Fruit fly (Drosophila melanogaster) whole organism, embryonic: ENCODE results near the gene CG10660.

Experiments
- Awh ChIP-seq: fragments of 200-800 bp; sonication (Bioruptor generic); IDR thresholded peaks from 2 replicates; pipeline ENCODE4, ENCODE4 v1.3.6; 2022; ENCODE audit warnings: missing biosample characterization, missing genetic modification characterization
- C15 ChIP-seq: fragments of 200-800 bp; sonication (Bioruptor generic); IDR thresholded peaks from 3 replicates; pipeline ENCODE4 v1.3.6; 2022; ENCODE audit warnings: missing biosample characterization, missing genetic modification characterization
- CG13894 ChIP-seq: fragments of 200-800 bp; sonication (Bioruptor generic); optimal IDR thresholded peaks from 3 replicates; lab custom pipeline; 2018; ENCODE audit warnings: missing biosample characterization, mild to moderate bottlenecking, missing genetic modification characterization, moderate library complexity
- CG16779 ChIP-seq: fragments of 200-800 bp; sonication (Bioruptor generic); IDR thresholded peaks from 2 replicates; pipeline ENCODE4 v1.3.6; 2022; ENCODE audit warnings: missing biosample characterization, missing genetic modification characterization
- CG18011 ChIP-seq: fragments of 200-800 bp; sonication (Bioruptor generic); optimal IDR thresholded peaks from 2 replicates; lab custom pipeline; 2017; ENCODE audit warnings: missing biosample characterization, missing genetic modification characterization, mild to moderate bottlenecking, moderate library complexity, missing genotype
- CG18599 ChIP-seq: fragments of 200-800 bp; sonication (Bioruptor generic); optimal IDR thresholded peaks from 3 replicates; lab custom pipeline; 2017; ENCODE audit warnings: missing biosample characterization, missing genetic modification characterization, mild to moderate bottlenecking, moderate library complexity, missing genetic modification reagents
- CG2889 ChIP-seq: fragments of 200-800 bp; sonication (Bioruptor generic); IDR thresholded peaks from 3 replicates; pipeline ENCODE4 v1.3.6; 2022; ENCODE audit warnings: missing biosample characterization, missing genetic modification characterization
- CG4424 ChIP-seq: fragments of 200-800 bp; sonication (Bioruptor generic); optimal IDR thresholded peaks from 3 replicates; lab custom pipeline; 2016; ENCODE audit warnings: missing biosample characterization, missing genetic modification characterization
- CG4707 ChIP-seq: fragments of 200-800 bp; sonication (Bioruptor generic); optimal IDR thresholded peaks from 2 replicates; lab custom pipeline; 2018; ENCODE audit warnings: missing biosample characterization, mild to moderate bottlenecking, missing genetic modification characterization, moderate library complexity
- CG4820 ChIP-seq: fragments of 200-800 bp; sonication (Bioruptor generic); optimal IDR thresholded peaks from 3 replicates; lab custom pipeline; 2016; ENCODE audit warnings: missing biosample characterization, missing genetic modification characterization
- CG7928 ChIP-seq: fragments of 200-800 bp; sonication (Bioruptor generic); optimal IDR thresholded peaks from 2 replicates; lab custom pipeline; 2017; ENCODE audit warnings: missing biosample characterization, mild to moderate bottlenecking, missing genetic modification characterization
- CG9215 ChIP-seq: fragments of 200-800 bp; sonication (Bioruptor generic); IDR thresholded peaks from 2 replicates; pipeline ENCODE4 v1.3.6; 2022; ENCODE audit warnings: missing biosample characterization, missing genetic modification characterization
- CkIIα-i1 ChIP-seq: fragments of 200-800 bp; sonication (Bioruptor generic); IDR thresholded peaks from 2 replicates; pipeline ENCODE4 v1.3.6; 2022; ENCODE audit warnings: missing biosample characterization, missing genetic modification characterization
- Doc2 ChIP-seq: fragments of 200-800 bp; sonication (Bioruptor generic); IDR thresholded peaks from 2 replicates; pipeline ENCODE4 v1.3.6; 2022; ENCODE audit warnings: missing biosample characterization, missing genetic modification characterization
- Doc3 ChIP-seq: fragments of 200-800 bp; sonication (Bioruptor generic); IDR thresholded peaks from 3 replicates; pipeline ENCODE4 v1.3.6; 2022; ENCODE audit warnings: missing biosample characterization, missing genetic modification characterization; ENCODE audit not compliant: partially characterized antibody
- Ets97D ChIP-seq: fragments of 200-800 bp; sonication (Bioruptor generic); optimal IDR thresholded peaks from 3 replicates; lab custom pipeline; 2016; ENCODE audit warnings: missing biosample characterization, missing genetic modification characterization
- HLH4C ChIP-seq: fragments of 200-800 bp; sonication (Bioruptor generic); IDR thresholded peaks from 3 replicates; pipeline ENCODE4 v1.3.6; 2022; ENCODE audit warnings: missing biosample characterization, missing genetic modification characterization; ENCODE audit not compliant: partially characterized antibody
- HLHmδ ChIP-seq: fragments of 200-800 bp; sonication (Bioruptor generic); optimal IDR thresholded peaks from 2 replicates; lab custom pipeline; 2018; ENCODE audit warnings: missing biosample characterization, mild to moderate bottlenecking, missing genetic modification characterization, moderate library complexity
- MBD-R2 ChIP-seq: fragments of 200-800 bp; sonication (Bioruptor generic); IDR thresholded peaks from 2 replicates; pipeline ENCODE4 v1.3.6; 2022; ENCODE audit warnings: missing biosample characterization, missing genetic modification characterization
- Ptx1 ChIP-seq: fragments of 200-800 bp; sonication (Bioruptor generic); IDR thresholded peaks from 2 replicates; pipeline ENCODE4 v1.3.6; 2022; ENCODE audit warnings: missing biosample characterization, missing genetic modification characterization
- Sin3A ChIP-seq: fragments of >200 bp; optimal IDR thresholded peaks from 2 replicates; lab custom pipeline; 2018
- Ssrp ChIP-seq: fragments of 200-800 bp; sonication (Bioruptor generic); optimal IDR thresholded peaks from 2 replicates; lab custom pipeline; 2018; ENCODE audit warnings: missing biosample characterization, mild to moderate bottlenecking, missing genetic modification characterization, moderate library complexity
- Stat92E ChIP-seq, 3 experiments: fragments of >200 bp in 2 of 3; fragments of 200-800 bp in 1 of 3; sonication (Bioruptor generic) in 1 of 3; optimal IDR thresholded peaks; 2 replicates each; lab custom pipeline; 2017 to 2019; ENCODE audit warnings: missing biosample characterization in 3 of 3, missing genetic modification characterization in 3 of 3, mild to moderate bottlenecking in 1 of 3, moderate library complexity in 1 of 3
- ase ChIP-seq: fragments of 200-800 bp; sonication (Bioruptor generic); IDR thresholded peaks from 3 replicates; pipeline ENCODE4 v1.3.6; 2022; ENCODE audit warnings: missing biosample characterization, missing genetic modification characterization
- cato ChIP-seq: fragments of 200-800 bp; sonication (Bioruptor generic); optimal IDR thresholded peaks from 2 replicates; lab custom pipeline; 2016; ENCODE audit warnings: missing biosample characterization, missing genetic modification characterization, borderline replicate concordance
- ci ChIP-seq: fragments of 200-800 bp; sonication (Bioruptor generic); IDR thresholded peaks from 3 replicates; pipeline ENCODE4 v1.3.6; 2022; ENCODE audit warnings: missing biosample characterization, missing genetic modification characterization
- corto ChIP-seq: fragments of 200-800 bp; sonication (Bioruptor generic); optimal IDR thresholded peaks from 2 replicates; lab custom pipeline; 2016; ENCODE audit warnings: missing biosample characterization, mild to moderate bottlenecking, missing genetic modification characterization, moderate library complexity
- da ChIP-seq: fragments of 200-800 bp; sonication (Bioruptor generic); optimal IDR thresholded peaks from 2 replicates; lab custom pipeline; 2016; ENCODE audit warnings: missing biosample characterization, missing genetic modification characterization
- dpn ChIP-seq, 2 experiments: fragments of 200-800 bp; sonication (Bioruptor generic); optimal IDR thresholded peaks; 3 replicates each; lab custom pipeline; 2016; ENCODE audit warnings: missing biosample characterization in 2 of 2, missing genetic modification characterization in 2 of 2
- eyg ChIP-seq: fragments of 200-800 bp; sonication (Bioruptor generic); optimal IDR thresholded peaks from 3 replicates; lab custom pipeline; 2016; ENCODE audit warnings: missing biosample characterization, missing genetic modification characterization
- ftz-f1 ChIP-seq: fragments of 200-800 bp; sonication (Bioruptor generic); optimal IDR thresholded peaks from 2 replicates; lab custom pipeline; 2016; ENCODE audit warnings: missing biosample characterization, missing genetic modification characterization
- gcm ChIP-seq: fragments of 200-800 bp; sonication (Bioruptor generic); optimal IDR thresholded peaks from 2 replicates; lab custom pipeline; 2019; ENCODE audit warnings: missing biosample characterization, mild to moderate bottlenecking, missing genetic modification characterization, moderate library complexity
- gfzf ChIP-seq: fragments of 200-800 bp; sonication (Bioruptor generic); optimal IDR thresholded peaks from 2 replicates; lab custom pipeline; 2016; ENCODE audit warnings: missing biosample characterization, mild to moderate bottlenecking, missing genetic modification characterization, moderate library complexity
- her ChIP-seq: fragments of 200-800 bp; sonication (Bioruptor generic); optimal IDR thresholded peaks from 2 replicates; lab custom pipeline; 2016; ENCODE audit warnings: missing biosample characterization, missing genetic modification characterization
- hkb ChIP-seq, 2 experiments: fragments of 200-800 bp in 1 of 2; fragments of >200 bp in 1 of 2; sonication (Bioruptor generic) in 1 of 2; IDR thresholded peaks in 1 of 2; optimal IDR thresholded peaks in 1 of 2; 2 replicates each; pipeline versions ENCODE4 v1.3.6 to Lab custom; 2017 to 2022; ENCODE audit warnings: missing biosample characterization in 1 of 2, missing genetic modification characterization in 1 of 2
- kay ChIP-seq: fragments of 200-800 bp; sonication (Bioruptor generic); optimal IDR thresholded peaks from 2 replicates; lab custom pipeline; 2016; ENCODE audit warnings: missing biosample characterization, missing genetic modification characterization
- ken ChIP-seq: fragments of 200-800 bp; sonication (Bioruptor generic); IDR thresholded peaks from 3 replicates; pipeline ENCODE4 v1.3.6; 2022; ENCODE audit warnings: missing biosample characterization, missing genetic modification characterization
- mam ChIP-seq: fragments of 200-800 bp; sonication (Bioruptor generic); optimal IDR thresholded peaks from 3 replicates; lab custom pipeline; 2016; ENCODE audit warnings: missing biosample characterization, missing genetic modification characterization
- mld ChIP-seq: fragments of 200-800 bp; sonication (Bioruptor generic); IDR thresholded peaks from 3 replicates; pipeline ENCODE4 v1.3.6; 2022; ENCODE audit warnings: missing biosample characterization, missing genetic modification characterization; ENCODE audit not compliant: partially characterized antibody
- pan ChIP-seq, 4 experiments: fragments of >200 bp in 3 of 4; fragments of 200-800 bp in 1 of 4; sonication (Bioruptor generic) in 1 of 4; optimal IDR thresholded peaks in 3 of 4; IDR thresholded peaks in 1 of 4; 2 replicates each; pipeline versions ENCODE4 v1.3.6 to Lab custom; 2017 to 2022; ENCODE audit warnings: missing biosample characterization in 2 of 4, missing genetic modification characterization in 2 of 4, mixed read lengths in 1 of 4
- pum ChIP-seq: fragments of 200-800 bp; sonication (Bioruptor generic); optimal IDR thresholded peaks from 2 replicates; lab custom pipeline; 2016; ENCODE audit warnings: missing biosample characterization, missing genetic modification characterization
- ranshi ChIP-seq: fragments of 200-800 bp; sonication (Bioruptor generic); IDR thresholded peaks from 2 replicates; pipeline ENCODE4 v1.3.6; 2022; ENCODE audit warnings: missing biosample characterization, missing genetic modification characterization
- rib ChIP-seq: fragments of 200-800 bp; sonication (Bioruptor generic); IDR thresholded peaks from 2 replicates; pipeline ENCODE4 v1.3.6; 2022; ENCODE audit warnings: missing biosample characterization, missing genetic modification characterization
- ssp ChIP-seq: fragments of 200-800 bp; sonication (Bioruptor generic); IDR thresholded peaks from 2 replicates; pipeline ENCODE4 v1.3.6; 2022; ENCODE audit warnings: missing biosample characterization, missing genetic modification characterization
- tin ChIP-seq: fragments of 200-800 bp; sonication (Bioruptor generic); optimal IDR thresholded peaks from 3 replicates; lab custom pipeline; 2016; ENCODE audit warnings: missing biosample characterization, missing genetic modification characterization
- trh ChIP-seq: fragments of 200-800 bp; sonication (Bioruptor generic); optimal IDR thresholded peaks from 2 replicates; lab custom pipeline; 2016; ENCODE audit warnings: missing biosample characterization, missing genetic modification characterization
- vnd ChIP-seq: fragments of 200-800 bp; sonication (Bioruptor generic); IDR thresholded peaks from 3 replicates; pipeline ENCODE4 v1.3.6; 2022; ENCODE audit warnings: missing biosample characterization, missing genetic modification characterization; ENCODE audit not compliant: partially characterized antibody
- wor ChIP-seq: fragments of 200-800 bp; sonication (Bioruptor generic); IDR thresholded peaks from 2 replicates; pipeline ENCODE4 v1.3.6; 2022; ENCODE audit warnings: missing biosample characterization, missing genetic modification characterization
- zfh1 ChIP-seq: fragments of 200-800 bp; sonication (Bioruptor generic); IDR thresholded peaks from 3 replicates; pipeline ENCODE4 v1.3.6; 2022; ENCODE audit warnings: missing biosample characterization, missing genetic modification characterization

The CG10660 gene

DNA sequence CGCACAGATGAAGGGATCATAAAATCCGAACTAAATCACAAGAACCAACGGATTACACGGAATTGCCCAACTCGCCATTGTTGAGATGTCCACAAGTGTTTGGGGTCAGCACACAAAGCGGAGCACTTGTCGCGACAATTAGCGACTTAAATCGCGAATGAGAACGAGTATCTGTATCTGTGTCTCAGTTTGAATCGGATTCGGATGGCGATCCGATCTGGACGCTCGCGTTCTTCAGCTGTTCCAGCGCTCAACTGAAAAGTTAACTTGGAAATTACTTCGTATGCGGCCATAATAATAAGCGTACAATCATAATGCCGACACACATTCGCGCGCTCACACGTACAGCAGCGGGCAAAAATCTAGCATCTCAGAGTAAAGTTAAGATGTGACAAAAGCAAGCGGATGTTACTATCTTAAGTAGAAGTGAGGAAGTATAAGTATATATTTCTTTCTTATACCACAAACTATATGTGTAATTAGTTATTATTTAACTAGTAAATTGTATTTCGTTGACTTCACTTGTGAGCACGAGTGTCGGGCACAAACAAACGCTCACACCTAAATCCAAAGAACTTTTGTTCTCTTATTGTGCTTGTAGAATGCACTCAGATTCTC lies at the start of gene CG10660 (continued):
- TF ChIP-seq trh (GFP tag; lab: Kevin White, UChicago) (peak; percentile 61), eyg (GFP tag; lab: Kevin White, UChicago) (peak; percentile 57), Doc2 (GFP tag; lab: Robert Waterston, UW) (no peak), tin (peak; percentile 84), C15 (GFP tag; lab: Robert Waterston, UW) (no peak), CG7928 (peak; percentile 34), pum (GFP tag; lab: Kevin White, UChicago) (peak; percentile 74), mld (GFP tag; lab: Robert Waterston, UW) (no peak), CkIIα-i1 (peak; percentile 19; the same call in 1 of the 2 replicates), CG4424 (GFP tag; lab: Kevin White, UChicago) (peak; percentile 80), Doc3 (no peak), CG13894 (tag; lab: Kevin White, UChicago) (no peak), CG4707 (GFP tag; lab: Kevin White, UChicago) (peak; percentile 73), ssp (GFP tag; lab: Robert Waterston, UW) (peak; percentile 62), pan (optimal IDR thresholded peaks at IDR 0.05; lab: Kevin White, UChicago) (no peak), pan (GFP tag; optimal IDR thresholded peaks at IDR 0.05 in 1 of 2, IDR thresholded peaks at IDR 0.05 in 1 of 2) (peak in 1 of 2 experiments; percentile 87), ken (peak; percentile 86), Ptx1 (GFP tag; lab: Robert Waterston, UW) (peak; percentile 88), Ets97D (GFP tag; lab: Kevin White, UChicago) (peak; percentile 39), corto (GFP tag; lab: Kevin White, UChicago) (peak; percentile 83), CG18011 (GFP tag; lab: Kevin White, UChicago) (peak; percentile 73), gfzf (GFP tag; lab: Kevin White, UChicago) (no peak), Ssrp (tag; lab: Kevin White, UChicago) (peak; percentile 85), dpn (GFP tag; optimal IDR thresholded peaks at IDR 0.05; lab: Kevin White, UChicago) (peak; percentile 72 to 87), CG2889 (GFP tag; lab: Robert Waterston, UW) (peak; percentile 83), wor (GFP tag; lab: Robert Waterston, UW) (peak; percentile 86), HLHmδ (no peak), ci (peak; percentile 96), CG18599 (GFP tag; lab: Kevin White, UChicago) (peak; percentile 88), mam (GFP tag; lab: Kevin White, UChicago) (peak; percentile 72), cato (GFP tag; lab: Kevin White, UChicago) (peak; percentile 75), MBD-R2 (GFP tag; lab: Robert Waterston, UW) (peak; percentile 54; the same call in 1 of the 2 replicates), ase (peak; percentile 79), kay (GFP tag; lab: Kevin White, UChicago) (peak; percentile 67), da (GFP tag; lab: Kevin White, UChicago) (peak; percentile 25), Sin3A (lab: Kevin White, UChicago) (no peak), rib (GFP tag; lab: Robert Waterston, UW) (0 out of 2 replicates have a peak, but pooled peaks have one; percentile 16), Awh (GFP tag; lab: Robert Waterston, UW) (peak; percentile 81), her (GFP tag; lab: Kevin White, UChicago) (peak; percentile 41), hkb (optimal IDR thresholded peaks at IDR 0.05; lab: Kevin White, UChicago) (no peak), hkb (GFP tag; IDR thresholded peaks at IDR 0.05; lab: Robert Waterston, UW) (peak; percentile 95), ftz-f1 (GFP tag; lab: Kevin White, UChicago) (no peak), ranshi (GFP tag; lab: Robert Waterston, UW) (peak; percentile 89), CG4820 (GFP tag; lab: Kevin White, UChicago) (peak; percentile 87), CG9215 (GFP tag; lab: Robert Waterston, UW) (peak; percentile 46; the same call in 1 of the 2 replicates), vnd (GFP tag; lab: Robert Waterston, UW) (no peak), HLH4C (no peak), CG16779 (GFP tag; lab: Robert Waterston, UW) (0 out of 2 replicates have a peak, but pooled peaks have one; percentile 55), zfh1 (GFP tag; lab: Robert Waterston, UW) (peak; percentile 91), Stat92E (GFP tag; optimal IDR thresholded peaks at IDR 0.05; lab: Kevin White, UChicago) (peak in 1 of 3 experiments; percentile 52), gcm (GFP tag; lab: Kevin White, UChicago) (peak; percentile 89)
